Worm (Caenorhabditis elegans) whole organism, late embryonic: ENCODE measurements around the gene C04C3.14.

Experiments used
- fkh-10 ChIP-seq: fragments of 150-350 bp; optimal IDR thresholded peaks from 2 replicates; lab custom pipeline; 2014; ENCODE audit warnings: missing biosample characterization, missing genetic modification reagents, missing genetic modification characterization
- hlh-13 ChIP-seq: fragments of 200-800 bp; sonication (Bioruptor generic); optimal IDR thresholded peaks from 2 replicates; lab custom pipeline; 2018; ENCODE audit warnings: mild to moderate bottlenecking, missing genetic modification characterization, missing compliant biosample characterization
- nfya-1 ChIP-seq: sonication (generic microtip); optimal IDR thresholded peaks from 2 replicates; lab custom pipeline; 2017; ENCODE audit warnings: missing genetic modification characterization, mild to moderate bottlenecking, missing compliant biosample characterization, antibody characterized with exemption, moderate library complexity
- pqm-1 ChIP-seq: sonication (generic microtip); optimal IDR thresholded peaks from 2 replicates; lab custom pipeline; 2016; ENCODE audit warnings: missing genetic modification characterization, missing compliant biosample characterization

DNA sequence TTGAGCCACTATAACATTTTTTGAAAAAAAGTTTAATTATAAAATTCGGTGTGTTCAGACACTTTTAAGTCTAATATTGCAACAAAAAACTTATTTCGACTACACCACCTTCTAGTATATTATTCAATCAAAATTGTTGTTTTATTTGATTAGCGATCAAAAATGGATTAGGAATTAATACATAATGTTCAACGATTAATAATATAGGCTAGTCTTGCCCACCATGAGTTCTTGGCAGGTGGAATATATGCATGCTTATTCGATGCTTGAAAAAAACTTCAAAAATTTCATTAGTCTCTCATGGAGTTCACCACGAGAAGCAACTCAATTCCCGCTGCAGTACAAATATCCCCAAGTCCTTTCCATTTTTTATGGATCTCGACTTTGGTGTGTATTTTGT, 40.3 kb downstream of the C04C3.14 start, which contains the start of gene srz-32:
- TF ChIP-seq fkh-10 (GFP tag; lab: Kevin White, UChicago) = no peak
- no peak for TF ChIP-seq hlh-13 (GFP tag; lab: Kevin White, UChicago)
- TF ChIP-seq pqm-1 (tag; lab: Kevin White, UChicago) = no peak
- TF ChIP-seq nfya-1 (tag; lab: Kevin White, UChicago) = no peak
